Worm (Caenorhabditis elegans): ENCODE measurements around the gene kat-1.

Gene kat-1

DNA sequence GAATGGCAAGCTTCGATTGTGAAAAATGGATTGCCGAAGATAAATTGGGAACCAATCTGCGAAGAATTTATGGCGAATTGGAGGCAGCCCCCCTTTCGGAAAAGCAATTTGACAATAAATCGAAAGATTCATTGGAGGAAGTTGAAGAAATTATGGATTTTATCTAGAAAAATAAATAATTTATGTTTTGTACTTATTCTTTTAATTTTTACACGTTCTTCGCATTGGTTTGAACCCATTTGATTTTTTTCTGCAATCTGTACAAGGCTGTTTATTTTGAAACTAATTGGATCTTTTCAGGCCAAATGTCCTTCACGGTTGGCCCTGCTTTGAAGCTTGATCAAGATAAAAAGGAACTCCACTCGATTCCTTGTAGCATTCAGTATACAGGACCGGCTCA, 20.6 kb upstream of the kat-1 start, which contains the start of gene ZK1127.13:
TSS of gene ZK1127.13 (plus strand) at position 301 of the 400 bp plus-strand sequence.
- TF ChIP-seq ceh-28 (tag; optimal IDR thresholded peaks at IDR 0.05) (no peak), elt-3 (tag; optimal IDR thresholded peaks at IDR 0.05) (no peak), unc-62 (GFP tag; optimal IDR thresholded peaks at IDR 0.05) (no peak), ztf-4 (tag; optimal IDR thresholded peaks at IDR 0.05) (no peak), mdl-1 (tag; optimal IDR thresholded peaks at IDR 0.05) (no peak), nhr-77 (tag; optimal IDR thresholded peaks at IDR 0.05) (no peak), tbx-2 (tag; optimal IDR thresholded peaks at IDR 0.05) (no peak)

ce11 chrII:7053649-7054048, 20.0 kb upstream of the kat-1 start, which contains the start of gene ZK1127.4:
ZK1127.4 (plus strand) TSS chrII:7053949.
- no peak for TF ChIP-seq eor-1 (tag; optimal IDR thresholded peaks at IDR 0.05)
- TF ChIP-seq mml-1 (tag; optimal IDR thresholded peaks at IDR 0.05): no peak
- no peak for TF ChIP-seq lsy-12 (tag; optimal IDR thresholded peaks at IDR 0.05)
- TF ChIP-seq ceh-28 (tag; optimal IDR thresholded peaks at IDR 0.05): no peak
- no peak for TF ChIP-seq nhr-12 (tag; optimal IDR thresholded peaks at IDR 0.05)
- TF ChIP-seq nhr-23 (tag; optimal IDR thresholded peaks at IDR 0.05): no peak
- TF ChIP-seq aly-2 (tag; optimal IDR thresholded peaks at IDR 0.05): no peak
- TF ChIP-seq nhr-76 (tag; optimal IDR thresholded peaks at IDR 0.05): no peak

DNA sequence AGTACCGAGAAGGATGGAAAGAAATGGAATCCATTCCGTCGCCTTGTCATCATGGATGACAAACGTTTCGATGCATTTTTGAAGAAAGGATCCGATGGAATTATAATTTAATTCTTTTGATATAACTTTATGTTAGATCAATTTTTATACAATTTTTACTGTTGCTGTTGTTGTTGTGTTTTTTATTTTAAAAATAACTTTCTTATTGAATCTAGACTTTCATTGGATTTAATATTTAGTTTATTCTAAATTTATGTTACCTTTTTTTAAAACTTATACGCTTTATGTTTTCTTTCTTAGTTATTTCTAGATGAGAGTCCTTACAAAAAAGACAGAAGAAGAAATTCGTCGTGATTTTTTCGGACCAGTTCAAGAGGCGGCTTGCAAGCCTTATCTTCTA, 18.6 kb upstream of the kat-1 start, which contains the start of gene ZK1127.3:
TSS of gene ZK1127.3 (plus strand) at position 301 of the 400 bp plus-strand sequence.
- TF ChIP-seq lsy-12 (tag; optimal IDR thresholded peaks at IDR 0.05) (no peak), eor-1 (tag; optimal IDR thresholded peaks at IDR 0.05) (no peak), hmg-11 (tag; optimal IDR thresholded peaks at IDR 0.05) (no peak), nhr-28 (tag; optimal IDR thresholded peaks at IDR 0.05) (no peak)

DNA sequence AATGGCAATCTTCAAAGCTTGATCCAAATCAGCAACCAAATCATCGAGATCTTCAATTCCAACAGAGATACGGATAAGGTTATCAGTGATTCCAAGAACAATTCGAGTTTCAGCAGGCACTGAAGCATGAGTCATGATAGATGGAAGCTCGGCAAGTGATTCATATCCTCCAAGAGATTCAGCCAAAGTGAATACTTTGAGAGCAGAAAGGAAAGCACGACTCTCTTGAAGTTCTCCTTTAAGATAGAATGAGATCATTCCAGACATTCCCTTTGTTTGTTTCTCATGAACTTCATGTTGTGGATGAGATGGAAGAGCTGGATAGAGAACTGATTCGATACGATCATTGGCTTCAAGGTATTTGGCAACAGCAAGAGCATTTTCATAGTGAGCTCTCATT, 17.3 kb upstream of the kat-1 start:
- TF ChIP-seq ceh-28 (tag; optimal IDR thresholded peaks at IDR 0.05) (no peak), nhr-43 (tag; optimal IDR thresholded peaks at IDR 0.05; ENCODE audit: poor library complexity, severe bottlenecking) (peak; percentile 2)

DNA sequence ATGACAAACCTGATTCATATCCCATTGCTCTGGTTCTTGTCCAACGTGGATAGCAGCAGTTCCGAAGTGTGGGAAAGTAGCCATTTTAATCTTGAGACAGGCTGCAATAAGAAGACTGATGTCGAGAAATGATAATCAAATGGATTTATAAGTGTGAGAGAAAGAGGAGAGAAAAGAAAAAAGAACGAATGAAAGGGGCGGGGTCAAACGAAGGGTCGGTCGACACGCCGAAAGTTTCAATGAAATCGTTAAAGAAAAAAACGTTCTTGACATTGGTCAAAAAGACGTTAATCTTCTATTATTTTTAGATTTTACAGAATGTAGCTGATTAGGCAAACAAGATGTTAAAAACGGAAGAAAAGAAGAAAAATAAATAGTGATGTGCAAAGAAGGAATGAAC, 15.8 kb upstream of the kat-1 start, which contains the start of gene cth-2:
TSS of gene cth-2 (minus strand) at position 101 of the 400 bp plus-strand sequence.
- TF ChIP-seq ceh-9 (tag; optimal IDR thresholded peaks at IDR 0.05) (no peak), jun-1 (tag; optimal IDR thresholded peaks at IDR 0.05) (no peak), elt-2 (tag; optimal IDR thresholded peaks at IDR 0.05) (peak; percentile 21), nhr-77 (tag; optimal IDR thresholded peaks at IDR 0.05) (no peak), nhr-11 (tag; optimal IDR thresholded peaks at IDR 0.05) (peak; percentile 9), nhr-28 (tag; optimal IDR thresholded peaks at IDR 0.05) (no peak), pha-4 (tag; optimal IDR thresholded peaks at IDR 0.05) (peak; percentile 9), R02D3.7 (tag; optimal IDR thresholded peaks at IDR 0.05) (no peak)

DNA sequence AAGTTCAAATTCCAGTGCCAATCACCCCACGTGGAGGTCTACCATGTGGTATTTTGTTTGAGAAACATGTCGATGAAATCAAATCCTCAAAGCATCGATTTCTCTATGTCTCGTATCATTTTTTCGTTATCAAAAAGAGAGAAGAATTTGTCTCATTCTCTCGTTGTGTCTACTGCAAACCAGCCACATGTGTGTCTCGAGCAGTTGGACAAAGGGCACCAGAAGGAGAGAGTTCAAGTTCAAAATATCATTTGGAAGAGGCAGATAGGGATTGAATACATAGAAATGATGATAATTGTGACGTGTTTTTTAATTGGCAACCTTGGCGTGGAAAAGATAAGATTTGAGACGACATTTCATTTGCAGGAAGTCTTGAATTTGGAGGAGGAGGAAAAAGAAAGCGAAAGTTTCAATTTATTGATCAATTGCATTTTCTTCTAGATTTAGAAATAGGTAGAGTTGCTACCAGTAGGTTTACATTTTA, 14.3 kb upstream of the kat-1 start:
- TF ChIP-seq elt-2 (tag; optimal IDR thresholded peaks at IDR 0.05): peak; percentile 96
- peak; percentile 58 for TF ChIP-seq pqm-1 (tag; optimal IDR thresholded peaks at IDR 0.05)
- no peak for TF ChIP-seq nhr-11 (tag; optimal IDR thresholded peaks at IDR 0.05)
- TF ChIP-seq nhr-25 (tag; optimal IDR thresholded peaks at IDR 0.05): no peak
- TF ChIP-seq egl-27 (tag; optimal IDR thresholded peaks at IDR 0.05): no peak
- TF ChIP-seq nhr-237 (tag; optimal IDR thresholded peaks at IDR 0.05): no peak
- no peak for TF ChIP-seq snpc-4 (tag; optimal IDR thresholded peaks at IDR 0.05)
- TF ChIP-seq ceh-16 (tag; optimal IDR thresholded peaks at IDR 0.05): no peak
- no peak for TF ChIP-seq fkh-2 (tag; optimal IDR thresholded peaks at IDR 0.05)
- no peak for TF ChIP-seq ceh-9 (tag; optimal IDR thresholded peaks at IDR 0.05)
- TF ChIP-seq unc-62 (GFP tag; optimal IDR thresholded peaks at IDR 0.05): no peak
- TF ChIP-seq lin-39 (tag; optimal IDR thresholded peaks at IDR 0.05): no peak
- peak; percentile 27 for TF ChIP-seq ceh-28 (tag; optimal IDR thresholded peaks at IDR 0.05)
- peak; percentile 53 for TF ChIP-seq skn-1 (tag; optimal IDR thresholded peaks at IDR 0.05)
- TF ChIP-seq ama-1 (optimal IDR thresholded peaks at IDR 0.05): no peak
- no peak for TF ChIP-seq daf-12 (tag; optimal IDR thresholded peaks at IDR 0.05)
- no peak for TF ChIP-seq mml-1 (tag; optimal IDR thresholded peaks at IDR 0.05)
- no peak for TF ChIP-seq fos-1 (tag; optimal IDR thresholded peaks at IDR 0.05)
- no peak for TF ChIP-seq ZK546.5 (tag; optimal IDR thresholded peaks at IDR 0.05)
- TF ChIP-seq ceh-82 (tag; optimal IDR thresholded peaks at IDR 0.05): no peak
- peak; percentile 48 for TF ChIP-seq nhr-43 (tag; optimal IDR thresholded peaks at IDR 0.05; ENCODE audit: poor library complexity, severe bottlenecking)
- TF ChIP-seq sea-2 (GFP tag; optimal IDR thresholded peaks at IDR 0.05): no peak
- TF ChIP-seq jun-1 (tag; optimal IDR thresholded peaks at IDR 0.05): peak; percentile 46
- peak; percentile 38 for TF ChIP-seq nhr-23 (tag; optimal IDR thresholded peaks at IDR 0.05)
- TF ChIP-seq pha-4 (tag; optimal IDR thresholded peaks at IDR 0.05): no peak
- TF ChIP-seq unc-39 (tag; optimal IDR thresholded peaks at IDR 0.05): no peak
- TF ChIP-seq nhr-76 (tag; optimal IDR thresholded peaks at IDR 0.05): no peak
- no peak for TF ChIP-seq fkh-10 (GFP tag; optimal IDR thresholded peaks at IDR 0.05)
- TF ChIP-seq hmg-11 (tag; optimal IDR thresholded peaks at IDR 0.05): no peak
- TF ChIP-seq nhr-28 (tag; optimal IDR thresholded peaks at IDR 0.05): no peak
- peak; percentile 60 for TF ChIP-seq mdl-1 (tag; optimal IDR thresholded peaks at IDR 0.05)
- TF ChIP-seq R02D3.7 (tag; optimal IDR thresholded peaks at IDR 0.05): no peak
- TF ChIP-seq lsy-12 (tag; optimal IDR thresholded peaks at IDR 0.05): no peak
- no peak for TF ChIP-seq ztf-4 (tag; optimal IDR thresholded peaks at IDR 0.05)
- TF ChIP-seq eor-1 (tag; optimal IDR thresholded peaks at IDR 0.05): no peak

Data from whole organism, L3 larva.